Worm (Caenorhabditis elegans) whole organism, midembryonic: ENCODE data around the gene D1044.4.

Experiments used
- T22C8.4 ChIP-seq: fragments of 200-800 bp; sonication (Bioruptor generic); IDR thresholded peaks from 2 replicates; pipeline ENCODE4 v1.3.6; 2022; ENCODE audit warnings: missing genetic modification characterization, missing compliant biosample characterization
- cog-1 ChIP-seq: sonication (generic microtip); optimal IDR thresholded peaks from 2 replicates; lab custom pipeline; 2016; ENCODE audit warnings: missing genetic modification characterization, missing compliant biosample characterization
- flt-1 ChIP-seq: fragments of 200-800 bp; sonication (Bioruptor generic); IDR thresholded peaks from 2 replicates; pipeline ENCODE4 v1.3.6; 2022; ENCODE audit warnings: missing genetic modification characterization, missing compliant biosample characterization
- klf-2 ChIP-seq: fragments of 200-800 bp; sonication (Bioruptor generic); conservative IDR thresholded peaks from 2 replicates; pipeline ENCODE4 v1.3.6; 2022; ENCODE audit warnings: missing genetic modification reagents, missing genetic modification characterization, missing compliant biosample characterization
- med-1 ChIP-seq: sonication (generic microtip); optimal IDR thresholded peaks from 2 replicates; lab custom pipeline; 2017; ENCODE audit warnings: missing genetic modification characterization, mild to moderate bottlenecking, missing compliant biosample characterization, antibody characterized with exemption, missing genetic modification reagents; ENCODE audit not compliant: insufficient read depth
- ref-1 ChIP-seq: fragments of 200-800 bp; sonication (Bioruptor generic); conservative IDR thresholded peaks from 2 replicates; pipeline ENCODE4 v1.3.6; 2022; ENCODE audit warnings: missing genetic modification reagents, missing genetic modification characterization, missing compliant biosample characterization
- tab-1 ChIP-seq: fragments of 200-800 bp; sonication (Bioruptor generic); IDR thresholded peaks from 2 replicates; pipeline ENCODE4 v1.3.6; 2022; ENCODE audit warnings: missing genetic modification characterization, missing compliant biosample characterization
- ztf-23 ChIP-seq: fragments of 200-800 bp; sonication (Bioruptor generic); IDR thresholded peaks from 2 replicates; pipeline ENCODE4 v1.3.6; 2022; ENCODE audit warnings: missing genetic modification reagents, missing genetic modification characterization, missing compliant biosample characterization
- ztf-29 ChIP-seq: fragments of 200-800 bp; sonication (Bioruptor generic); IDR thresholded peaks from 2 replicates; pipeline ENCODE4 v1.3.6; 2022; ENCODE audit warnings: missing genetic modification reagents, missing genetic modification characterization, missing compliant biosample characterization

The D1044.4 gene

ce11 chrIII:5483738-5484315 lies 38.0 kb downstream of the D1044.4 start, which contains the start of the genes R02F2.7 and R02F2.4:
R02F2.7 (minus strand) TSS chrIII:5483773.
R02F2.4 (plus strand) TSS chrIII:5484289.
- TF ChIP-seq ztf-29 = no peak
- no peak for TF ChIP-seq ref-1 (GFP tag; lab: Robert Waterston, UW)
- no peak for TF ChIP-seq tab-1
- no peak for TF ChIP-seq med-1 (GFP tag; lab: Kevin White, UChicago)
- no peak for TF ChIP-seq ztf-23

ce11 chrIII:5479493-5480167 lies 42.2 kb downstream of the D1044.4 start:
- TF ChIP-seq ztf-23 (no peak), T22C8.4 (GFP tag; lab: Robert Waterston, UW) (peak; percentile 74), med-1 (GFP tag; lab: Kevin White, UChicago) (no peak)

ce11 chrIII:5478824-5479368 lies 42.9 kb downstream of the D1044.4 start, which contains the start of the genes R02F2.6 and R02F2.5:
R02F2.6 (minus strand) TSS chrIII:5478924.
R02F2.5 (plus strand) TSS chrIII:5479318.
- TF ChIP-seq cog-1 (tag; lab: Kevin White, UChicago) (no peak), ref-1 (GFP tag; lab: Robert Waterston, UW) (no peak), ztf-23 (no peak), T22C8.4 (GFP tag; lab: Robert Waterston, UW) (no peak), flt-1 (no peak), klf-2 (no peak), ztf-29 (no peak), med-1 (GFP tag; lab: Kevin White, UChicago) (no peak), tab-1 (no peak)

- TF ChIP-seq ztf-29 (no peak), ref-1 (GFP tag; lab: Robert Waterston, UW) (no peak), ztf-23 (no peak), tab-1 (no peak), flt-1 (no peak), cog-1 (tag; lab: Kevin White, UChicago) (no peak), T22C8.4 (GFP tag; lab: Robert Waterston, UW) (no peak), med-1 (GFP tag; lab: Kevin White, UChicago) (no peak), klf-2 (no peak)
Observed at ce11 chrIII:5478011-5478410, 43.8 kb downstream of the D1044.4 start, which contains the start of gene R02F2.10. R02F2.10 (plus strand) TSS chrIII:5478311.

ce11 chrIII:5474176-5474575 lies 47.7 kb downstream of the D1044.4 start, which contains the start of gene lon-1:
lon-1 (plus strand) TSS chrIII:5474476.
- TF ChIP-seq med-1 (GFP tag; lab: Kevin White, UChicago) (no peak), ztf-23 (no peak), T22C8.4 (GFP tag; lab: Robert Waterston, UW) (no peak), tab-1 (no peak), cog-1 (tag; lab: Kevin White, UChicago) (no peak), ref-1 (GFP tag; lab: Robert Waterston, UW) (no peak), flt-1 (no peak), klf-2 (no peak), ztf-29 (no peak)

ce11 chrIII:5472693-5473092 lies 49.1 kb downstream of the D1044.4 start:
- TF ChIP-seq T22C8.4 (GFP tag; lab: Robert Waterston, UW) = no peak
- TF ChIP-seq tab-1 = no peak
- no peak for TF ChIP-seq ztf-23
- TF ChIP-seq cog-1 (tag; lab: Kevin White, UChicago) = no peak
- no peak for TF ChIP-seq ztf-29
- no peak for TF ChIP-seq ref-1 (GFP tag; lab: Robert Waterston, UW)
- no peak for TF ChIP-seq klf-2
- no peak for TF ChIP-seq med-1 (GFP tag; lab: Kevin White, UChicago)
- no peak for TF ChIP-seq flt-1
